Fruit fly (Drosophila melanogaster): ENCODE data around the gene CG16986.

Gene CG16986

dm6 chr3L:2570269-2570723 is 29.8 kb upstream of the CG16986 start (continued):
- no peak for TF ChIP-seq schlank (tag; optimal IDR thresholded peaks at IDR 0.05)
- TF ChIP-seq Sox100B (GFP tag; optimal IDR thresholded peaks at IDR 0.05), result peak; percentile 46
- no peak for TF ChIP-seq CG17912 (GFP tag; optimal IDR thresholded peaks at IDR 0.05)
- no peak for TF ChIP-seq cad (GFP tag; optimal IDR thresholded peaks at IDR 0.05)
- no peak for TF ChIP-seq pros (GFP tag; optimal IDR thresholded peaks at IDR 0.05)
- TF ChIP-seq CG7745 (tag; optimal IDR thresholded peaks at IDR 0.05), result no peak
- peak; percentile 56 for TF ChIP-seq grau (tag; optimal IDR thresholded peaks at IDR 0.05)
- peak; percentile 16 for TF ChIP-seq Camta (GFP tag; optimal IDR thresholded peaks at IDR 0.05)
- TF ChIP-seq CG17328 (GFP tag; IDR thresholded peaks at IDR 0.05), result no peak
- no peak for TF ChIP-seq ro (GFP tag; IDR thresholded peaks at IDR 0.05)
- TF ChIP-seq CG12219 (GFP tag; optimal IDR thresholded peaks at IDR 0.05), result peak; percentile 44
- TF ChIP-seq jumu (GFP tag; optimal IDR thresholded peaks at IDR 0.05), result no peak
- no peak for TF ChIP-seq CG18476 (GFP tag; optimal IDR thresholded peaks at IDR 0.05)
- no peak for TF ChIP-seq E2f1 (GFP tag; IDR thresholded peaks at IDR 0.05)
- no peak for TF ChIP-seq CG9932 (GFP tag; IDR thresholded peaks at IDR 0.05)
- no peak for TF ChIP-seq CG10565 (GFP tag; optimal IDR thresholded peaks at IDR 0.05)
- no peak for TF ChIP-seq CG1024 (GFP tag; IDR thresholded peaks at IDR 0.05)
- TF ChIP-seq CG4617 (GFP tag; optimal IDR thresholded peaks at IDR 0.05; ENCODE audit: borderline replicate concordance), result no peak
- TF ChIP-seq stwl (tag; optimal IDR thresholded peaks at IDR 0.05), result no peak
- TF ChIP-seq BtbVII (GFP tag; optimal IDR thresholded peaks at IDR 0.05), result peak; percentile 27
- no peak for TF ChIP-seq HmgD (GFP tag; optimal IDR thresholded peaks at IDR 0.05)
- no peak for TF ChIP-seq CG31365 (tag; optimal IDR thresholded peaks at IDR 0.05)
- TF ChIP-seq CG3281 (GFP tag; optimal IDR thresholded peaks at IDR 0.05), result peak; percentile 12
- no peak for TF ChIP-seq CG14965 (GFP tag; optimal IDR thresholded peaks at IDR 0.05; ENCODE audit: borderline replicate concordance)
- TF ChIP-seq ap (GFP tag; IDR thresholded peaks at IDR 0.05), result peak; percentile 41; the same call in 1 of the 2 replicates
- TF ChIP-seq Lpt (GFP tag; optimal IDR thresholded peaks at IDR 0.05), result no peak
- TF ChIP-seq fd64A (GFP tag; optimal IDR thresholded peaks at IDR 0.05), result peak; percentile 16
- TF ChIP-seq Doc3 (GFP tag; IDR thresholded peaks at IDR 0.05; ENCODE audit: partially characterized antibody), result no peak
- TF ChIP-seq az2 (GFP tag; optimal IDR thresholded peaks at IDR 0.05), result peak; percentile 45
- no peak for TF ChIP-seq CG15696 (tag; optimal IDR thresholded peaks at IDR 0.05)
- TF ChIP-seq CG33213 (GFP tag; optimal IDR thresholded peaks at IDR 0.05), result no peak
- TF ChIP-seq chinmo (GFP tag; IDR thresholded peaks at IDR 0.05; ENCODE audit: partially characterized antibody), result peak; percentile 65; the same call in 1 of the 4 replicates
- no peak for TF ChIP-seq Trl (optimal IDR thresholded peaks at IDR 0.05)
- peak; percentile 18 for TF ChIP-seq Trl (GFP tag; optimal IDR thresholded peaks at IDR 0.05)
- TF ChIP-seq tup (GFP tag; optimal IDR thresholded peaks at IDR 0.05), result no peak
- TF ChIP-seq Hsf (GFP tag; optimal IDR thresholded peaks at IDR 0.05), result peak; percentile 32
- no peak for TF ChIP-seq CG31388 (GFP tag; optimal IDR thresholded peaks at IDR 0.05)
- peak; percentile 55 for TF ChIP-seq gcm (GFP tag; optimal IDR thresholded peaks at IDR 0.05)
- no peak for TF ChIP-seq Lhr (GFP tag; optimal IDR thresholded peaks at IDR 0.05)
- TF ChIP-seq sens (GFP tag), result peak; percentile 86
- no peak for TF ChIP-seq da (GFP tag; optimal IDR thresholded peaks at IDR 0.05)
- no peak for TF ChIP-seq HmgZ (tag; optimal IDR thresholded peaks at IDR 0.05)
- no peak for TF ChIP-seq CG11560 (tag; IDR thresholded peaks at IDR 0.05)
- TF ChIP-seq Asciz (GFP tag; optimal IDR thresholded peaks at IDR 0.05), result peak; percentile 55
- no peak for TF ChIP-seq CG6272 (GFP tag; IDR thresholded peaks at IDR 0.05)
- no peak for TF ChIP-seq CG12104 (GFP tag; optimal IDR thresholded peaks at IDR 0.05)
- peak; percentile 45; the same call in 1 of the 3 replicates for TF ChIP-seq otp (GFP tag; IDR thresholded peaks at IDR 0.05)
- peak; percentile 58 for TF ChIP-seq CG1603 (tag; optimal IDR thresholded peaks at IDR 0.05)
- peak; percentile 46 for TF ChIP-seq cwo (GFP tag; optimal IDR thresholded peaks at IDR 0.05)
- no peak for TF ChIP-seq nau (GFP tag; optimal IDR thresholded peaks at IDR 0.05)
- peak; percentile 46; the same call in 1 of the 3 replicates for TF ChIP-seq CG17361 (GFP tag; IDR thresholded peaks at IDR 0.05)
- TF ChIP-seq Fer1 (GFP tag; optimal IDR thresholded peaks at IDR 0.05), result peak; percentile 33

Measured in whole organism, embryonic.